Worm (Caenorhabditis elegans): Measurements from ENCODE around the gene Y38H6C.15.

Y38H6C.15 gene

DNA sequence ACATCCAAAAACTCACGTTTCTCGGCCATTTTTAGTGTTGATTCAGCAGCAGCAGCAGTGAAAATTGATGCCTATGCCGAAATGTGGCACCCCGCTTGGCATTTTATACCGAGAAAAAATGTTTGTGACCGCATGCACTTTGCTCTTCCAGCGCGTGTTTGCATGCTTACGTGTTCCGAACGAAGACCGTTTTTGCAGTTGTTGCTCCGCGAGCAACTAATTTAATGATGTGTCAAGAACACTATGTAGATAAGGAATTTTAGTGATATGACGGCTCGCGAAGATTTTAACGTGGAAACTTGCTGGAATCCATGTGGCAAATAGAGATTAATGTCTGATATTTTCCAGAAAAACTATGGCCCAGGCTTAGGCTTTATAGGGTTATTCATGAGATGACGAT lies 37.1 kb downstream of the Y38H6C.15 start, which contains the start of gene dct-16:
Gene dct-16 (minus strand): TSS at position 78 of the 400 bp plus-strand sequence.
- TF ChIP-seq lin-35 (GFP tag; optimal IDR thresholded peaks at IDR 0.05) (peak in 1 of 2 experiments; percentile 15), mdl-1 (tag; optimal IDR thresholded peaks at IDR 0.05) (peak in 1 of 2 experiments; percentile 12), nhr-71 (tag; optimal IDR thresholded peaks at IDR 0.05) (peak; percentile 18), elt-2 (tag; optimal IDR thresholded peaks at IDR 0.05) (peak; percentile 72), F16B12.6 (tag; optimal IDR thresholded peaks at IDR 0.05) (no peak), lin-14 (GFP tag; optimal IDR thresholded peaks at IDR 0.05) (peak; percentile 15), ceh-63 (GFP tag; optimal IDR thresholded peaks at IDR 0.05) (no peak)

- TF ChIP-seq unc-86 (tag; optimal IDR thresholded peaks at IDR 0.05) (no peak), efl-1 (optimal IDR thresholded peaks at IDR 0.05) (no peak), efl-1 (GFP tag; optimal IDR thresholded peaks at IDR 0.05 in 1 of 2) (peak in 1 of 2 experiments; percentile 25), elt-2 (tag; optimal IDR thresholded peaks at IDR 0.05) (peak; percentile 38)
Measured at ce11 chrV:20497537-20497936, 38.6 kb downstream of the Y38H6C.15 start.

DNA sequence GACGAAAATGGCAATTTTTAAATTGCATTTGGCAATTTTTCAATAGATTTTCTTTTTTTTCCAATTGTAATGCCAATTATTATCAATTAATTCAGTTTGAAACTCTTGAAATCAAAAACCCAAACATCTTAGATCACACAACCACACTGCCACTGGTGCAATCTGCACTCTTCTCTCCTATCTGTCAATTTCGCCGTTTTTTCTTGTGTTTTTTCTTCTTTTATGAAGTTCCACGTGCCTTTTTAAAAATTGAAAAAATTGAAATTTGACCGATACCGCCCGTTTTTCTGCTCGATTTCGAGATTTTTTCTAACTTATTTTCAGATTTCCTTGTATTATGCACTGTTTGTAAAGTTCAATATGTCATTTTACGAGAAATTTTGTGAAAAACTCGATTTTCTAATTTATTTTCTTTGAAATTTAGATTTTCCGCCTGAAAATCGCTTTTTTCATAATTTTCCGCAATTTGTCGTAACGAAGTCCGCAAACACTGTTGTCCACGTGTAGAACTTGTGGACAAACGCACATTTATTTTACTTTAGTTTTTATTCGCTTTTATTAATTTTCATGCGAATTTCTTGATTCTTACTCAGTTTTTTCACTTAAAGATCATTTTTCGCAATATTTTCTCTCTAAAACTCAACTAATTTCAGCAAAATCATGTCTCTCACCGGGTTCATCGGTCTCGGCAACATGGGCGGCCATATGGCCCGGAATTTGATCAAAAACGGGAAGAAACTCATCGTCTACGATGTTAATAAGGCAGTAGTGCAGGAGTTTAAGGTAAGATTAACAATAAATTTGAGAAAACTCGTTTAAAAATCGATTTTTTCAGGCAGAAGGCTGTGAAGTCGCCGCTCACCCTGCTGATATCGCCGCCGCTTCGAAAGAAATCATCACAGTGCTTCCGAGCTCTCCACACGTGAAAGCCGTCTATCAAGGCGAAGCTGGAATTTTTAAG lies 42.6 kb downstream of the Y38H6C.15 start, which contains the start of gene B0250.5:
Gene B0250.5 (plus strand): TSS at position 654 of the 961 bp plus-strand sequence.
- TF ChIP-seq F16B12.6 (tag; optimal IDR thresholded peaks at IDR 0.05) (peak; percentile 90), tlp-1 (tag; optimal IDR thresholded peaks at IDR 0.05) (no peak), mab-9 (GFP tag; IDR thresholded peaks at IDR 0.05) (no peak), nhr-19 (GFP tag; conservative IDR thresholded peaks at IDR 0.05) (peak; percentile 32; the same call in 1 of the 2 replicates), ceh-63 (GFP tag; optimal IDR thresholded peaks at IDR 0.05) (no peak), blmp-1 (tag; optimal IDR thresholded peaks at IDR 0.05) (peak; percentile 22), fkh-4 (tag; optimal IDR thresholded peaks at IDR 0.05; ENCODE audit: borderline replicate concordance) (no peak), nhr-20 (tag; optimal IDR thresholded peaks at IDR 0.05) (peak; percentile 56), isw-1 (GFP tag; IDR thresholded peaks at IDR 0.05) (peak; percentile 72), lsy-2 (tag; optimal IDR thresholded peaks at IDR 0.05) (peak; percentile 60 to 70), unc-130 (tag; optimal IDR thresholded peaks at IDR 0.05) (no peak), nhr-90 (tag; optimal IDR thresholded peaks at IDR 0.05; ENCODE audit: poor library complexity) (no peak), ceh-82 (tag; optimal IDR thresholded peaks at IDR 0.05) (peak in 2 of 3 experiments; percentile 1 to 28), swsn-7 (tag; optimal IDR thresholded peaks at IDR 0.05) (peak; percentile 68), nhr-71 (tag; optimal IDR thresholded peaks at IDR 0.05) (peak; percentile 68), lin-39 (tag; optimal IDR thresholded peaks at IDR 0.05) (peak; percentile 31), rnt-1 (tag; optimal IDR thresholded peaks at IDR 0.05) (no peak), ceh-90 (tag; optimal IDR thresholded peaks at IDR 0.05) (no peak), snu-23 (GFP tag; optimal IDR thresholded peaks at IDR 0.05) (peak; percentile 69), elt-3 (tag; optimal IDR thresholded peaks at IDR 0.05) (peak in 1 of 6 experiments; percentile 18), xbp-1 (tag; optimal IDR thresholded peaks at IDR 0.05) (peak; percentile 82), mdl-1 (tag; optimal IDR thresholded peaks at IDR 0.05) (no peak), pqm-1 (tag; optimal IDR thresholded peaks at IDR 0.05) (no peak), dsc-1 (tag; optimal IDR thresholded peaks at IDR 0.05) (peak; percentile 42), C34B4.2 (tag; optimal IDR thresholded peaks at IDR 0.05) (no peak), unc-30 (tag; optimal IDR thresholded peaks at IDR 0.05) (no peak), ztf-4 (tag; optimal IDR thresholded peaks at IDR 0.05) (no peak), tbx-2 (tag; optimal IDR thresholded peaks at IDR 0.05) (peak; percentile 27), mep-1 (tag; optimal IDR thresholded peaks at IDR 0.05) (peak; percentile 69), lin-35 (GFP tag; optimal IDR thresholded peaks at IDR 0.05) (peak; percentile 28 to 80), snpc-4 (tag; optimal IDR thresholded peaks at IDR 0.05) (peak; percentile 40), mef-2 (tag; optimal IDR thresholded peaks at IDR 0.05) (no peak), alr-1 (tag; optimal IDR thresholded peaks at IDR 0.05; ENCODE audit: borderline replicate concordance) (no peak), lin-14 (GFP tag; optimal IDR thresholded peaks at IDR 0.05) (no peak), nhr-85 (tag) (peak; percentile 74), fkh-8 (tag; optimal IDR thresholded peaks at IDR 0.05) (peak; percentile 5), nhr-11 (tag; optimal IDR thresholded peaks at IDR 0.05) (no peak), irx-1 (tag; optimal IDR thresholded peaks at IDR 0.05) (peak; percentile 62), lin-13 (GFP tag; optimal IDR thresholded peaks at IDR 0.05) (no peak), hlh-4 (tag; optimal IDR thresholded peaks at IDR 0.05) (no peak), efl-1 (optimal IDR thresholded peaks at IDR 0.05) (peak; percentile 46 to 73), efl-1 (GFP tag; optimal IDR thresholded peaks at IDR 0.05 in 1 of 2) (peak; percentile 72 to 94), nhr-47 (tag; optimal IDR thresholded peaks at IDR 0.05) (peak; percentile 80)

Measured in whole organism, L1 larva.